Worm (Caenorhabditis elegans) whole organism, L3 larva: ENCODE data around the gene col-91.

Experiments
- ama-1 ChIP-seq: fragments of 150-350 bp; optimal IDR thresholded peaks from 2 replicates; lab custom pipeline; 2018
- egl-27 ChIP-seq: sonication (generic microtip); optimal IDR thresholded peaks from 4 replicates; lab custom pipeline; 2017; ENCODE audit warnings: missing biosample characterization, missing genetic modification reagents, missing genetic modification characterization
- mdl-1 ChIP-seq: fragments of 150-350 bp; optimal IDR thresholded peaks from 2 replicates; lab custom pipeline; 2014; ENCODE audit warnings: missing biosample characterization, missing genetic modification characterization
- zag-1 ChIP-seq: fragments of 150-350 bp; optimal IDR thresholded peaks from 2 replicates; lab custom pipeline; 2014; ENCODE audit warnings: missing biosample characterization, missing genetic modification characterization

DNA sequence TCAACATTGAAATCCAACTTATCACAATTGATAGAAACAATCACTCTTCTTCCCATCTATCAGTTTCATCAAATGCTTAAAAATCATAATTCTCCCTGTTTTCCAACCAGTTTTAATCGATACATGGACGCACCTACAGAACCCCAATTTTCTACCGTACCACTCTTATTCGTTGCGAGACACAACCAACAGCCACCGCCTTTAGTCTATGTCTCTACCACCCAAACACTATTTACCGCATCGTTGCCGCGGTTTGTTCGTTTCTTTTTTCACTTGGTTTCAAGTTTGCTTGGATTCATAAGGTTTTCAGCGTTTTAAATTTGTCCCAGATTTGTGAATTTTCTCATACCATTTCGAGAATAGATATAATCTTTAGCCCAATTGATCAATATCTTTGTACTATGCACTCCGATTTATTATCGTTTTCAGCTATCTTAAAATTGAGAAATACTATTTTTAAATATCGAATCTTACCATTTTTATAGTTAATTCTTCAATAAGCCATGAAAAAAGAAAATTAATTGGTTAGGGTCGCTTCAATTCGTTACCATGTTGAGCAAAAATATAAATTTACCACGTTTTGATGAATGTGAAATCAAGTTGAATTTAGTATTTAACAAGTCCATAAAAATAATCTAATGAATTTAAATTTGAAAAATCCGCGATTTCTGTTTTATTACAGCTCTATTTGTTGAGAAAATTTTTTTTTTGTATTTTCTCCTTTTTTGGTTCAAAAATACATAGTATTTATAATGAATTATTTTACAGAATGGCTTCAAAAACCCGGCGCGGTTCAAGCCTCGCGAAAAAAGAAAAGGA lies 47.0 kb upstream of the col-91 start, which contains the start of gene F10E9.3:
- TF ChIP-seq zag-1 (no peak), ama-1 (lab: Kevin White, UChicago) (no peak), mdl-1 (tag; lab: Kevin White, UChicago) (no peak), egl-27 (no peak)
